Fruit fly (Drosophila melanogaster) whole organism, embryonic: ENCODE results near the gene soti.

Experiments
- Abd-B ChIP-seq: fragments of 200-800 bp; sonication (Bioruptor generic); optimal IDR thresholded peaks from 2 replicates; lab custom pipeline; 2018; ENCODE audit warnings: missing biosample characterization, mild to moderate bottlenecking, missing genetic modification characterization, moderate library complexity
- Atf6 ChIP-seq: fragments of 200-800 bp; sonication (Bioruptor generic); IDR thresholded peaks from 2 replicates; pipeline ENCODE4 v1.3.6; 2022; ENCODE audit warnings: missing biosample characterization, missing genetic modification characterization
- CG11504 ChIP-seq: fragments of 200-800 bp; sonication (Bioruptor generic); optimal IDR thresholded peaks from 3 replicates; lab custom pipeline; 2019; ENCODE audit warnings: missing biosample characterization, mild to moderate bottlenecking, missing genetic modification characterization, moderate library complexity
- CG13894 ChIP-seq: fragments of 200-800 bp; sonication (Bioruptor generic); optimal IDR thresholded peaks from 3 replicates; lab custom pipeline; 2018; ENCODE audit warnings: missing biosample characterization, mild to moderate bottlenecking, missing genetic modification characterization, moderate library complexity
- CG17802 ChIP-seq: fragments of 200-800 bp; sonication (Bioruptor generic); optimal IDR thresholded peaks from 2 replicates; lab custom pipeline; 2018; ENCODE audit warnings: missing biosample characterization, mild to moderate bottlenecking, missing genetic modification characterization, moderate library complexity
- CG1792 ChIP-seq: fragments of 200-800 bp; sonication (Bioruptor generic); optimal IDR thresholded peaks from 2 replicates; lab custom pipeline; 2016; ENCODE audit warnings: missing biosample characterization, missing genetic modification characterization
- CG18262 ChIP-seq: fragments of 200-800 bp; optimal IDR thresholded peaks from 3 replicates; lab custom pipeline; 2019; ENCODE audit warnings: missing biosample characterization, mild to moderate bottlenecking, missing genetic modification characterization, moderate library complexity
- CG5180 ChIP-seq: fragments of 200-800 bp; sonication (Bioruptor generic); optimal IDR thresholded peaks from 3 replicates; lab custom pipeline; 2017; ENCODE audit warnings: missing biosample characterization, missing genetic modification characterization, mild to moderate bottlenecking, moderate library complexity, missing genetic modification reagents
- CG6689 ChIP-seq: fragments of 200-800 bp; sonication (Bioruptor generic); IDR thresholded peaks from 2 replicates; pipeline ENCODE4 v1.3.6; 2022; ENCODE audit warnings: missing biosample characterization, missing genetic modification characterization
- CG7372 ChIP-seq: fragments of 200-800 bp; sonication (Bioruptor generic); IDR thresholded peaks from 2 replicates; pipeline ENCODE4 v1.3.6; 2022; ENCODE audit warnings: missing biosample characterization, missing genetic modification characterization
- Deaf1 ChIP-seq: fragments of 200-800 bp; optimal IDR thresholded peaks from 3 replicates; lab custom pipeline; 2019; ENCODE audit warnings: missing biosample characterization, mild to moderate bottlenecking, missing genetic modification characterization, moderate library complexity
- Dll ChIP-seq: fragments of 200-800 bp; sonication (Bioruptor generic); IDR thresholded peaks from 4 replicates; pipeline ENCODE4 v1.3.6; 2022; ENCODE audit warnings: missing biosample characterization, missing genetic modification characterization; ENCODE audit not compliant: partially characterized antibody
- Ets65A ChIP-seq: fragments of 200-800 bp; sonication (Bioruptor generic); peaks from one replicate; lab custom pipeline; 2016; ENCODE audit warnings: missing biosample characterization, missing genetic modification characterization
- Fer1 ChIP-seq: fragments of 200-800 bp; sonication (Bioruptor generic); optimal IDR thresholded peaks from 2 replicates; lab custom pipeline; 2017; ENCODE audit warnings: missing biosample characterization, mild to moderate bottlenecking, missing genetic modification characterization
- HHEX ChIP-seq: fragments of 200-800 bp; sonication (Bioruptor generic); optimal IDR thresholded peaks from 3 replicates; lab custom pipeline; 2017; ENCODE audit warnings: missing biosample characterization, mild to moderate bottlenecking, missing genetic modification characterization, missing genetic modification reagents
- Hmr ChIP-seq: fragments of 200-800 bp; sonication (Bioruptor generic); optimal IDR thresholded peaks from 3 replicates; lab custom pipeline; 2017; ENCODE audit warnings: mild to moderate bottlenecking, missing biosample characterization, missing genetic modification reagents, missing genetic modification characterization
- Med ChIP-seq: fragments of 200-800 bp; sonication (Bioruptor generic); peaks from one replicate; lab custom pipeline; 2016; ENCODE audit warnings: missing biosample characterization, missing genetic modification characterization, mild to moderate bottlenecking, inconsistent platforms, moderate library complexity
- Mes4 ChIP-seq: fragments of 200-800 bp; sonication (Bioruptor generic); optimal IDR thresholded peaks from 2 replicates; lab custom pipeline; 2016; ENCODE audit warnings: missing biosample characterization, missing genetic modification characterization
- Nf-YC ChIP-seq: fragments of 200-800 bp; optimal IDR thresholded peaks from 3 replicates; lab custom pipeline; 2019; ENCODE audit warnings: missing biosample characterization, mild to moderate bottlenecking, missing genetic modification characterization, moderate library complexity
- Rfx ChIP-seq: fragments of 200-800 bp; sonication (Bioruptor generic); IDR thresholded peaks from 2 replicates; pipeline ENCODE4 v1.3.6; 2022; ENCODE audit warnings: missing biosample characterization, missing genetic modification characterization
- fu2 ChIP-seq: fragments of 200-800 bp; sonication (Bioruptor generic); optimal IDR thresholded peaks from 2 replicates; lab custom pipeline; 2016; ENCODE audit warnings: missing biosample characterization, missing genetic modification characterization
- grau ChIP-seq: fragments of 200-800 bp; optimal IDR thresholded peaks from 3 replicates; lab custom pipeline; 2019; ENCODE audit warnings: missing biosample characterization, mild to moderate bottlenecking, missing genetic modification characterization, moderate library complexity
- gro ChIP-seq: fragments of 200-800 bp; sonication (Bioruptor generic); optimal IDR thresholded peaks from 2 replicates; lab custom pipeline; 2016; ENCODE audit warnings: missing biosample characterization, missing genetic modification characterization
- ham ChIP-seq: fragments of 200-800 bp; sonication (Bioruptor generic); IDR thresholded peaks from 2 replicates; pipeline ENCODE4 v1.3.6; 2022; ENCODE audit warnings: missing biosample characterization, missing genetic modification characterization
- inv ChIP-seq: fragments of 200-800 bp; sonication (Bioruptor generic); IDR thresholded peaks from 2 replicates; pipeline ENCODE4 v1.3.6; 2022; ENCODE audit warnings: missing biosample characterization, missing genetic modification characterization; ENCODE audit not compliant: partially characterized antibody
- lab ChIP-seq: fragments of 200-800 bp; sonication (Bioruptor generic); optimal IDR thresholded peaks from 3 replicates; lab custom pipeline; 2017; ENCODE audit warnings: missing biosample characterization, missing genetic modification characterization, mild to moderate bottlenecking, moderate library complexity, missing genetic modification reagents
- mld ChIP-seq: fragments of 200-800 bp; sonication (Bioruptor generic); IDR thresholded peaks from 3 replicates; pipeline ENCODE4 v1.3.6; 2022; ENCODE audit warnings: missing biosample characterization, missing genetic modification characterization; ENCODE audit not compliant: partially characterized antibody
- nmo ChIP-seq: fragments of 200-800 bp; sonication (Bioruptor generic); optimal IDR thresholded peaks from 2 replicates; lab custom pipeline; 2018; ENCODE audit warnings: missing biosample characterization, mild to moderate bottlenecking, missing genetic modification characterization, moderate library complexity
- pita ChIP-seq: fragments of 200-800 bp; sonication (Bioruptor generic); optimal IDR thresholded peaks from 2 replicates; lab custom pipeline; 2017; ENCODE audit warnings: missing biosample characterization, mild to moderate bottlenecking, missing genetic modification characterization
- sens ChIP-seq: fragments of 200-800 bp; sonication (Bioruptor generic); peaks from one replicate; lab custom pipeline; 2016; ENCODE audit warnings: missing biosample characterization, missing genetic modification characterization
- sob ChIP-seq: fragments of 200-800 bp; sonication (Bioruptor generic); IDR thresholded peaks from 2 replicates; pipeline ENCODE4 v1.3.6; 2022; ENCODE audit warnings: missing biosample characterization, missing genetic modification characterization
- sr ChIP-seq: fragments of 200-800 bp; sonication (Bioruptor generic); IDR thresholded peaks from 3 replicates; pipeline ENCODE4 v1.3.6; 2022; ENCODE audit warnings: missing biosample characterization, missing genetic modification characterization
- sug ChIP-seq: fragments of 200-800 bp; optimal IDR thresholded peaks from 2 replicates; lab custom pipeline; 2019; ENCODE audit warnings: missing biosample characterization, mild to moderate bottlenecking, missing genetic modification characterization, moderate library complexity
- wdn ChIP-seq: fragments of 200-800 bp; sonication (Bioruptor generic); IDR thresholded peaks from 2 replicates; pipeline ENCODE4 v1.3.6; 2022; ENCODE audit warnings: missing biosample characterization, missing genetic modification characterization
- z ChIP-seq: fragments of 200-800 bp; sonication (Bioruptor generic); IDR thresholded peaks from 3 replicates; pipeline ENCODE4 v1.3.6; 2022; ENCODE audit warnings: missing biosample characterization, missing genetic modification characterization
- zfh2 ChIP-seq: fragments of 200-800 bp; sonication (Bioruptor generic); optimal IDR thresholded peaks from 2 replicates; lab custom pipeline; 2016; ENCODE audit warnings: missing biosample characterization, missing genetic modification characterization

The soti gene

dm6 chr3R:14413406-14414043 lies 32.0 kb upstream of the soti start (continued):
- TF ChIP-seq wdn (GFP tag; lab: Robert Waterston, UW) (no peak), Rfx (no peak), CG18262 (peak; percentile 60), CG6689 (GFP tag; lab: Robert Waterston, UW) (peak; percentile 60), CG17802 (tag; lab: Kevin White, UChicago) (peak; percentile 36), sug (tag; lab: Kevin White, UChicago) (no peak), fu2 (GFP tag; lab: Kevin White, UChicago) (no peak), gro (GFP tag; lab: Kevin White, UChicago) (no peak), Dll (no peak), CG1792 (GFP tag; lab: Kevin White, UChicago) (peak; percentile 58), Mes4 (GFP tag; lab: Kevin White, UChicago) (peak; percentile 42), pita (GFP tag; lab: Kevin White, UChicago) (no peak), zfh2 (GFP tag; lab: Kevin White, UChicago) (no peak), nmo (GFP tag; lab: Kevin White, UChicago) (peak; percentile 58)
- TF ChIP-seq, all 482 proteins: peak for 217

dm6 chr3R:14410396-14410795 lies 28.9 kb upstream of the soti start:
- no peak for TF ChIP-seq Hmr (GFP tag; lab: Kevin White, UChicago)
- no peak for TF ChIP-seq inv (GFP tag; lab: Robert Waterston, UW)
- no peak for TF ChIP-seq HHEX
- no peak for TF ChIP-seq mld (GFP tag; lab: Robert Waterston, UW)
- no peak for TF ChIP-seq ham (GFP tag; lab: Robert Waterston, UW)
- TF ChIP-seq Atf6 (GFP tag; lab: Robert Waterston, UW), result no peak

dm6 chr3R:14406648-14407047 lies 25.1 kb upstream of the soti start:
- TF ChIP-seq Med, result peak; percentile 60
- TF ChIP-seq Abd-B (GFP tag; lab: Kevin White, UChicago), result no peak
- TF ChIP-seq grau, result no peak

- TF ChIP-seq CG7372 (GFP tag; lab: Robert Waterston, UW) (peak; percentile 89), CG5180 (GFP tag; lab: Kevin White, UChicago) (peak; percentile 38), z (0 out of 3 replicates have a peak, but pooled peaks have one; percentile 24), Deaf1 (tag; lab: Kevin White, UChicago) (peak; percentile 95), CG13894 (tag; lab: Kevin White, UChicago) (peak; percentile 43), Rfx (peak; percentile 23; the same call in 1 of the 2 replicates), Nf-YC (tag; lab: Kevin White, UChicago) (no peak), sens (GFP tag; lab: Kevin White, UChicago) (no peak), sr (GFP tag; lab: Robert Waterston, UW) (0 out of 3 replicates have a peak, but pooled peaks have one; percentile 18), CG11504 (peak; percentile 21), Fer1 (GFP tag; lab: Kevin White, UChicago) (no peak), sob (GFP tag; lab: Robert Waterston, UW) (0 out of 2 replicates have a peak, but pooled peaks have one; percentile 11), Ets65A (GFP tag; lab: Kevin White, UChicago) (peak; percentile 23), Med (peak; percentile 63), lab (GFP tag; lab: Kevin White, UChicago) (peak; percentile 7), wdn (GFP tag; lab: Robert Waterston, UW) (0 out of 2 replicates have a peak, but pooled peaks have one; percentile 7)
These were observed 23.8 kb upstream of the soti start for dm6 chr3R:14405312-14405711.
